Fruit fly (Drosophila melanogaster) whole organism, prepupa: ENCODE data around the gene wit.

Experiments used
- CG31627 ChIP-seq: fragments of 200-800 bp; sonication (Bioruptor generic); optimal IDR thresholded peaks from 3 replicates; lab custom pipeline; 2016; ENCODE audit warnings: missing biosample characterization, missing genetic modification characterization
- Lpt ChIP-seq: fragments of 200-800 bp; sonication (Bioruptor generic); optimal IDR thresholded peaks from 3 replicates; lab custom pipeline; 2016; ENCODE audit warnings: missing biosample characterization, missing genetic modification characterization
- achi ChIP-seq: fragments of 200-800 bp; sonication (Bioruptor generic); optimal IDR thresholded peaks from 3 replicates; lab custom pipeline; 2016; ENCODE audit warnings: missing biosample characterization, missing genetic modification characterization
- cyc ChIP-seq: fragments of 200-800 bp; sonication (Bioruptor generic); optimal IDR thresholded peaks from 3 replicates; lab custom pipeline; 2016; ENCODE audit warnings: missing biosample characterization, missing genetic modification characterization

DNA sequence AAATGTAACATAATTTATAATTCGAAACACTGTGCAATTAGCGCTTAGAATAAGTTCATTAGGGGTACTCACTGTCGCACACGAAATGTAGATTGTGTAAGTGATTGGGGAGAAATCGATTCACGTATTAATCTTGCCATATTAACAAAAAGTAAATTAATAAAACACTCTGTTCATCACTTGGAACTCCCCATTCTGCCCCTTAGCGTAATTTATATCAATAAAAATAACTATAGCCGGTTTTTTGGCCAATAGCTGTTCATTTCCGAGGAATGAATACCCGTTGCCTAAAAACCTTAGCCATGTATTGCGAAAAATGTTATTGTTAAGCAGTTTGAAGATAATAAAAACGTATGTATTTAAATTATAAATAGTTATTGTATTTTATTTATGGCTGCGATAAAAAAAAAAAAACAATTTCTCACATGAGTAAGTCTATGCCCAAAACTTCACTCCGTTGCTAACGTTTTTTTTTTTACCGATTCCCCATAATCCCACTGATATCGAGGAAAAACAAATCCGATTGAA, 12.2 kb downstream of the wit start, which contains the start of gene Ugt305A1:
- TF ChIP-seq Lpt (GFP tag; lab: Kevin White, UChicago) = no peak
- peak; percentile 17 for TF ChIP-seq achi (GFP tag; lab: Kevin White, UChicago)
- TF ChIP-seq cyc (GFP tag; lab: Kevin White, UChicago) = no peak
- TF ChIP-seq CG31627 (GFP tag; lab: Kevin White, UChicago) = no peak
